Worm (Caenorhabditis elegans): ENCODE results near the gene Y49F6C.8.

Gene Y49F6C.8

ce11 chrII:3376789-3377188, 6.9 kb upstream of the Y49F6C.8 start, which contains the start of gene bath-9:
bath-9 (plus strand) TSS chrII:3377089.
- TF ChIP-seq nhr-12 (tag; optimal IDR thresholded peaks at IDR 0.05) = no peak
- TF ChIP-seq aly-2 (tag; optimal IDR thresholded peaks at IDR 0.05) = no peak

- TF ChIP-seq skn-1 (tag; optimal IDR thresholded peaks at IDR 0.05) (no peak), ama-1 (optimal IDR thresholded peaks at IDR 0.05) (no peak), nfya-1 (tag; optimal IDR thresholded peaks at IDR 0.05; ENCODE audit: insufficient read depth) (no peak), R02D3.7 (tag; optimal IDR thresholded peaks at IDR 0.05) (no peak), nhr-43 (tag; optimal IDR thresholded peaks at IDR 0.05; ENCODE audit: poor library complexity, severe bottlenecking) (no peak), aly-2 (tag; optimal IDR thresholded peaks at IDR 0.05) (no peak), ceh-9 (tag; optimal IDR thresholded peaks at IDR 0.05) (no peak)
These were observed 5.4 kb upstream of the Y49F6C.8 start for ce11 chrII:3375302-3375701.

ce11 chrII:3374779-3375178, 4.9 kb upstream of the Y49F6C.8 start, which contains the start of gene bath-10:
bath-10 (plus strand) TSS chrII:3375079.
- TF ChIP-seq unc-62 (GFP tag; optimal IDR thresholded peaks at IDR 0.05) = no peak
- no peak for TF ChIP-seq lin-39 (tag; optimal IDR thresholded peaks at IDR 0.05)
- no peak for TF ChIP-seq ama-1 (optimal IDR thresholded peaks at IDR 0.05)
- no peak for TF ChIP-seq ceh-82 (tag; optimal IDR thresholded peaks at IDR 0.05)
- TF ChIP-seq hmg-11 (tag; optimal IDR thresholded peaks at IDR 0.05) = no peak
- TF ChIP-seq aly-2 (tag; optimal IDR thresholded peaks at IDR 0.05) = no peak
- TF ChIP-seq eor-1 (tag; optimal IDR thresholded peaks at IDR 0.05) = no peak
- TF ChIP-seq elt-1 (tag; optimal IDR thresholded peaks at IDR 0.05) = no peak
- TF ChIP-seq ceh-9 (tag; optimal IDR thresholded peaks at IDR 0.05) = no peak
- TF ChIP-seq ztf-11 (tag; optimal IDR thresholded peaks at IDR 0.05) = no peak
- TF ChIP-seq mdl-1 (tag; optimal IDR thresholded peaks at IDR 0.05) = no peak
- TF ChIP-seq nfya-1 (tag; optimal IDR thresholded peaks at IDR 0.05; ENCODE audit: insufficient read depth) = no peak
- TF ChIP-seq zag-1 (tag; optimal IDR thresholded peaks at IDR 0.05) = no peak
- no peak for TF ChIP-seq lin-15B (tag; optimal IDR thresholded peaks at IDR 0.05)

DNA sequence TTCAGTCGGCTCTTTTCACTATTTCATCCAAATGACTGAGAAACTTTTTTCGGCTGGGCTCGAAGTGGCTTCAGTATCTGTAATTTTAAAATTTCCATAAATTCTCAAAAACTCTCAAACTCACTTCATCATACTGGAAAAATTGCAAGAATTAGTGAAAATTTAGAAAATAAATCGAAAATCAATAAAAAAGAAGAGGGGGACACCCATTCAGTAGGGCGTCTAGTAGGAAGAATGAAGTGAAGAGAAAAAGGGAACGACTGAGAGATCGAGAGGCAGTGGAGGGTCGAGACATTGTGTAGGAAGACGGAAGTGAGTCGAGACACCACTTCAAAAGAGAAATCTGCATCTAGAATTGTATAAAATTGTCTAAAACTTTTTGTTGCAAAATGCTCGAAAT, 4.0 kb upstream of the Y49F6C.8 start:
- no peak for TF ChIP-seq ceh-82 (tag; optimal IDR thresholded peaks at IDR 0.05)
- no peak for TF ChIP-seq fkh-2 (tag; optimal IDR thresholded peaks at IDR 0.05)
- TF ChIP-seq ceh-28 (tag; optimal IDR thresholded peaks at IDR 0.05) = peak; percentile 6
- peak; percentile 7 for TF ChIP-seq sea-2 (GFP tag; optimal IDR thresholded peaks at IDR 0.05)

DNA sequence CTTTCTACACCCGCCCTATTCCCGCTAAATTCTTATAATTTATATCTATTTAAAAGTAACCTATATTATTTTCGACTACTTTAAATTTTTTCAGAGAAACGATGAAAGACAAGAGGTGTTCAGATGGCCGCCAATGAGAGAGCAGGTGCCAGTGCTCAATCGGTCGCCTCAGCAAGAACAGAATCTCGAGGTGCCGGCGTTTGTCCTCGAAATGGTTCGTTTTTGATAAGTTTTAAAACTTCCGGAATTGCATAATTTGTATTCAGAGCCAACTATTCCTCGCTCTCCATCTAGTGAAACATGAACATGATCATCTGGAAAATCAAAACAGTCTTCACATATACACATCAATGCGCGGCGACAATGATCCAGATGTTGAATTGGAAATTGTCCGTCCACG, 1.1 kb upstream of the Y49F6C.8 start, which contains the start of gene bath-23:
bath-23 (plus strand) TSS at position 301 of the 400 bp plus-strand sequence.
- TF ChIP-seq ceh-82 (tag; optimal IDR thresholded peaks at IDR 0.05) (no peak), nhr-43 (tag; optimal IDR thresholded peaks at IDR 0.05; ENCODE audit: poor library complexity, severe bottlenecking) (no peak), mdl-1 (tag; optimal IDR thresholded peaks at IDR 0.05) (no peak), ztf-4 (tag; optimal IDR thresholded peaks at IDR 0.05) (no peak), ztf-11 (tag; optimal IDR thresholded peaks at IDR 0.05) (no peak), ceh-28 (tag; optimal IDR thresholded peaks at IDR 0.05) (no peak), nhr-23 (tag; optimal IDR thresholded peaks at IDR 0.05) (no peak), skn-1 (tag; optimal IDR thresholded peaks at IDR 0.05) (no peak), unc-39 (tag; optimal IDR thresholded peaks at IDR 0.05) (no peak), daf-12 (tag; optimal IDR thresholded peaks at IDR 0.05) (no peak), sea-2 (GFP tag; optimal IDR thresholded peaks at IDR 0.05) (no peak), ama-1 (optimal IDR thresholded peaks at IDR 0.05) (no peak), nhr-237 (tag; optimal IDR thresholded peaks at IDR 0.05) (no peak), lin-15B (tag; optimal IDR thresholded peaks at IDR 0.05) (no peak), nhr-76 (tag; optimal IDR thresholded peaks at IDR 0.05) (no peak), snpc-4 (tag; optimal IDR thresholded peaks at IDR 0.05) (no peak), tbx-2 (tag; optimal IDR thresholded peaks at IDR 0.05) (no peak)

DNA sequence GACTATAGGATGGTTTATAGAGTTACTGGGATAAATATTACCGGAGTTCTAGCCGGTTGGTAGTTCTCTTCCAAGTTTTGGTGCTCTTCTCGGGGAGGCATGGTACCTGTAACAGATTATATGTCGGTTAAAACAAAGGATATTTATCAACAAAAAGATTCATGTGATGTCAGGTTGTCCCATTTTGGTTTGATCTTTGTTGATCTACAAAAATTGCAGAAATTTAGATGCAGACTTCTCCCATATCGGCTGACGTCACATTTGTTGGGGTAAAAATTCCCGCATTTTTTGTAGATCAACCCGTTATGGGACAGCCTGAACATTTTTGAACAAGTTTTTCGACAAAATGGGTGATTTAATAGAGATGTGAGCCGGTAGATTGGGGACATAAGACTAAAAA, 1.8 kb downstream of the Y49F6C.8 start, which contains the start of gene Y49F6C.7:
Y49F6C.7 (minus strand) TSS at position 101 of the 400 bp plus-strand sequence.
- no peak for TF ChIP-seq elt-2 (tag; optimal IDR thresholded peaks at IDR 0.05)
- TF ChIP-seq hmg-11 (tag; optimal IDR thresholded peaks at IDR 0.05) = no peak
- no peak for TF ChIP-seq nhr-25 (tag; optimal IDR thresholded peaks at IDR 0.05)
- TF ChIP-seq elt-3 (tag; optimal IDR thresholded peaks at IDR 0.05) = no peak
